Worm (Caenorhabditis elegans): Measurements from ENCODE around the gene W06G6.17.

W06G6.17 gene

ce11 chrV:16645201-16645940 is at the start of gene W06G6.17:
Gene W06G6.17, minus strand, starts transcription at chrV:16645251.
- no peak for TF ChIP-seq ham-2 (GFP tag; optimal IDR thresholded peaks at IDR 0.05)
- no peak for TF ChIP-seq nhr-76 (tag; optimal IDR thresholded peaks at IDR 0.05)
- no peak for TF ChIP-seq unc-62 (GFP tag; optimal IDR thresholded peaks at IDR 0.05)
- no peak for TF ChIP-seq ztf-11 (tag; optimal IDR thresholded peaks at IDR 0.05)
- no peak for TF ChIP-seq lin-32 (GFP tag; optimal IDR thresholded peaks at IDR 0.05)
- TF ChIP-seq ceh-43 (GFP tag; optimal IDR thresholded peaks at IDR 0.05) = no peak
- TF ChIP-seq flh-1 (GFP tag; optimal IDR thresholded peaks at IDR 0.05) = no peak
- TF ChIP-seq zip-8 (tag; optimal IDR thresholded peaks at IDR 0.05) = no peak
- no peak for TF ChIP-seq ceh-39 (tag; optimal IDR thresholded peaks at IDR 0.05)
- no peak for TF ChIP-seq elt-3 (tag; optimal IDR thresholded peaks at IDR 0.05)
- no peak for TF ChIP-seq nhr-12 (tag; optimal IDR thresholded peaks at IDR 0.05)
- no peak for TF ChIP-seq drap-1 (GFP tag; optimal IDR thresholded peaks at IDR 0.05)
- no peak for TF ChIP-seq pha-4 (tag; optimal IDR thresholded peaks at IDR 0.05)

ce11 chrV:16694538-16694937 is 49.5 kb upstream of the W06G6.17 start, which contains the start of gene srz-101:
Gene srz-101, plus strand, starts transcription at chrV:16694838.
- no peak for TF ChIP-seq ham-2 (GFP tag; optimal IDR thresholded peaks at IDR 0.05)
- TF ChIP-seq nhr-12 (tag; optimal IDR thresholded peaks at IDR 0.05) = no peak

DNA sequence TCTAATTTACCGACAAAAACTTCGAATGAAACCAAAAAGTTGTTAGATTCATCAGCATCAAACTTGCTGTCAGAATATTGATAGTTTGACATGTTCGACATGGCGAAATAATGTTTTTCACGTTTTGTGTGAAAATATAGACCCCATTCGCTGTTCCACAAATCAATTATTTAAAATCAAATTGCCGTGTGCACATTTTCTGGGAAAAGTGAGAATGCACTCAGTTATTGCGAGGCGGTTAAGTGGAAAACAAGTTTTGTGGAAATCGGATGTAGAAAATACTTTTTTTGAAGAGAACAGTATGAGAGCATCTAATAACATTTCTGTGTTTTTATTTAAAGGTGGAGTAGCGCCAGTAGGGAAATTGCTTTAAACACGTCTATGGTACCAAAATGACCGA is 48.7 kb upstream of the W06G6.17 start, which contains the start of gene srw-42:
Gene srw-42, minus strand, starts transcription at position 101 of the 400 bp plus-strand sequence.
- TF ChIP-seq ham-2 (GFP tag; optimal IDR thresholded peaks at IDR 0.05) (no peak), unc-120 (tag; optimal IDR thresholded peaks at IDR 0.05; ENCODE audit: poor library complexity, severe bottlenecking) (no peak), nhr-12 (tag; optimal IDR thresholded peaks at IDR 0.05) (no peak)

ce11 chrV:16692988-16693387 is 47.9 kb upstream of the W06G6.17 start:
- TF ChIP-seq unc-39 (tag; optimal IDR thresholded peaks at IDR 0.05) (no peak), tbx-8 (GFP tag; optimal IDR thresholded peaks at IDR 0.05) (no peak), unc-62 (GFP tag; optimal IDR thresholded peaks at IDR 0.05) (no peak), hlh-1 (tag; optimal IDR thresholded peaks at IDR 0.05) (no peak), blmp-1 (tag; optimal IDR thresholded peaks at IDR 0.05) (no peak), lin-13 (tag; optimal IDR thresholded peaks at IDR 0.05) (no peak), ceh-83 (GFP tag; optimal IDR thresholded peaks at IDR 0.05) (no peak), ham-2 (GFP tag; optimal IDR thresholded peaks at IDR 0.05) (no peak), zip-8 (tag; optimal IDR thresholded peaks at IDR 0.05) (no peak), mab-5 (tag; optimal IDR thresholded peaks at IDR 0.05) (no peak), ceh-39 (tag; optimal IDR thresholded peaks at IDR 0.05) (no peak), ces-1 (GFP tag; optimal IDR thresholded peaks at IDR 0.05) (no peak), drap-1 (GFP tag; optimal IDR thresholded peaks at IDR 0.05) (no peak)

ce11 chrV:16687227-16687626 is 42.2 kb upstream of the W06G6.17 start, which contains the start of gene srz-102:
Gene srz-102, plus strand, starts transcription at chrV:16687527.
- TF ChIP-seq snpc-4 (tag; optimal IDR thresholded peaks at IDR 0.05) = no peak
- TF ChIP-seq bed-3 (GFP tag; optimal IDR thresholded peaks at IDR 0.05) = no peak
- no peak for TF ChIP-seq cnd-1 (tag; optimal IDR thresholded peaks at IDR 0.05)
- TF ChIP-seq blmp-1 (tag; optimal IDR thresholded peaks at IDR 0.05) = no peak
- no peak for TF ChIP-seq mls-2 (tag; optimal IDR thresholded peaks at IDR 0.05)
- TF ChIP-seq nhr-2 (tag; optimal IDR thresholded peaks at IDR 0.05) = no peak
- TF ChIP-seq ceh-83 (GFP tag; optimal IDR thresholded peaks at IDR 0.05) = no peak
- TF ChIP-seq nhr-28 (tag; optimal IDR thresholded peaks at IDR 0.05) = no peak
- no peak for TF ChIP-seq tbx-8 (GFP tag; optimal IDR thresholded peaks at IDR 0.05)
- no peak for TF ChIP-seq ham-2 (GFP tag; optimal IDR thresholded peaks at IDR 0.05)
- no peak for TF ChIP-seq unc-120 (tag; optimal IDR thresholded peaks at IDR 0.05; ENCODE audit: poor library complexity, severe bottlenecking)
- TF ChIP-seq elt-1 (tag; optimal IDR thresholded peaks at IDR 0.05; ENCODE audit: borderline replicate concordance, insufficient read depth) = no peak

ce11 chrV:16685725-16686124 is 40.7 kb upstream of the W06G6.17 start, which contains the start of gene srw-43:
Gene srw-43, plus strand, starts transcription at chrV:16686025.
- TF ChIP-seq M03D4.4 (tag; optimal IDR thresholded peaks at IDR 0.05) = no peak
- no peak for TF ChIP-seq elt-1 (tag; optimal IDR thresholded peaks at IDR 0.05; ENCODE audit: borderline replicate concordance, insufficient read depth)
- TF ChIP-seq blmp-1 (tag; optimal IDR thresholded peaks at IDR 0.05) = no peak
- TF ChIP-seq snpc-4 (tag; optimal IDR thresholded peaks at IDR 0.05) = no peak
- no peak for TF ChIP-seq nhr-28 (tag; optimal IDR thresholded peaks at IDR 0.05)
- no peak for TF ChIP-seq ceh-83 (GFP tag; optimal IDR thresholded peaks at IDR 0.05)
- no peak for TF ChIP-seq mls-2 (tag; optimal IDR thresholded peaks at IDR 0.05)
- TF ChIP-seq nhr-2 (tag; optimal IDR thresholded peaks at IDR 0.05) = no peak
- no peak for TF ChIP-seq nhr-76 (tag; optimal IDR thresholded peaks at IDR 0.05)
- no peak for TF ChIP-seq mab-5 (tag; optimal IDR thresholded peaks at IDR 0.05)
- TF ChIP-seq drap-1 (GFP tag; optimal IDR thresholded peaks at IDR 0.05) = no peak
- TF ChIP-seq lin-32 (GFP tag; optimal IDR thresholded peaks at IDR 0.05) = no peak
- no peak for TF ChIP-seq ceh-43 (GFP tag; optimal IDR thresholded peaks at IDR 0.05)
- no peak for TF ChIP-seq bed-3 (GFP tag; optimal IDR thresholded peaks at IDR 0.05)
- no peak for TF ChIP-seq hlh-1 (tag; optimal IDR thresholded peaks at IDR 0.05)
- no peak for TF ChIP-seq sem-2 (GFP tag; optimal IDR thresholded peaks at IDR 0.05)
- TF ChIP-seq cnd-1 (tag; optimal IDR thresholded peaks at IDR 0.05) = no peak

All from whole organism, mixed stage, embryonic.